Worm (Caenorhabditis elegans) whole organism, L4 larva: ENCODE results near the gene msp-113.
"Not testable (repeated sequence)": the region's sequence is repeated elsewhere in the genome, so short reads cannot be mapped to it uniquely, and the experiment has no call there.

Experiments
- F10B5.3 ChIP-seq: sonication (generic microtip); optimal IDR thresholded peaks from 2 replicates; lab custom pipeline; 2016; ENCODE audit warnings: mild to moderate bottlenecking, missing genetic modification characterization, missing compliant biosample characterization
- dve-1 ChIP-seq: sonication (generic microtip); optimal IDR thresholded peaks from 2 replicates; lab custom pipeline; 2017; ENCODE audit warnings: antibody characterized with exemption, mild to moderate bottlenecking, missing genetic modification characterization, missing compliant biosample characterization; ENCODE audit not compliant: insufficient read depth
- jun-1 ChIP-seq: fragments of 150-350 bp; optimal IDR thresholded peaks from 2 replicates; lab custom pipeline; 2014; ENCODE audit warnings: missing biosample characterization, missing genetic modification reagents, missing genetic modification characterization
- mep-1 ChIP-seq: fragments of 150-350 bp; sonication (generic microtip); optimal IDR thresholded peaks from 3 replicates; lab custom pipeline; 2014; ENCODE audit warnings: missing biosample characterization, missing genetic modification characterization
- nhr-237 ChIP-seq: sonication (generic microtip); optimal IDR thresholded peaks from 2 replicates; lab custom pipeline; 2017; ENCODE audit warnings: missing biosample characterization, missing genetic modification characterization
- nhr-41 ChIP-seq: fragments of 200-800 bp; sonication (Bioruptor generic); IDR thresholded peaks from 2 replicates; pipeline ENCODE4 v1.3.6; 2022; ENCODE audit warnings: missing genetic modification reagents, missing genetic modification characterization, missing compliant biosample characterization
- pqm-1 ChIP-seq: sonication (generic microtip); optimal IDR thresholded peaks from 2 replicates; lab custom pipeline; 2017; ENCODE audit warnings: missing biosample characterization, missing genetic modification characterization
- tag-97 ChIP-seq: fragments of 200-800 bp; sonication (Bioruptor generic); IDR thresholded peaks from 2 replicates; pipeline ENCODE4 v1.3.6; 2022; ENCODE audit warnings: missing genetic modification characterization, missing compliant biosample characterization
- unc-39 ChIP-seq: sonication (generic microtip); optimal IDR thresholded peaks from 2 replicates; lab custom pipeline; 2017; ENCODE audit warnings: missing biosample characterization, missing genetic modification characterization
- unc-62 ChIP-seq, 3 experiments: fragments of 150-350 bp in 1 of 3; sonication (generic microtip); optimal IDR thresholded peaks in 2 of 3; peaks in 1 of 3; 1 replicate in 1 of 3; 2 replicates in 2 of 3; lab custom pipeline; 2014 to 2017; ENCODE audit warnings: missing biosample characterization in 3 of 3, missing genetic modification characterization in 3 of 3, missing genetic modification reagents in 3 of 3, missing genotype in 1 of 3
- zag-1 ChIP-seq: fragments of 150-350 bp; optimal IDR thresholded peaks from 2 replicates; lab custom pipeline; 2014; ENCODE audit warnings: missing biosample characterization, missing genetic modification characterization

DNA sequence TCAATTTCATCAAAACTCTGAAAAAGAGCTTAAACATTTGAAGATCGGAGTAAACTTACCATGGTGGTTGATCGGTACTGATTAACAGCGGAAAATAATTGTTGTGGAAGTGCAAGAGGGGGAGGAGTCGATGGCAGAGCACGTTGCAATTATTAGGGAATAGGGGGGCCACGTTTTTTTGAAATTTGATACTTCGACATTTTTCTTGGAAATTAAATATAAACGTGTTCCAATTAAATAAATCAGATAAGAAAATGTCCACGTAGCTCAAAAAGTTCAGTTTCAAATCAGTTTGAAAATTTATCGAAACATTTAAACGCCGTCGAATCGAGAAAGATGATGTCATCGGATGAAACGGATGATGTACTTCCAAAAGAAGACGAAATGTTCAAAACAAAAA lies 41.0 kb upstream of the msp-113 start, which contains the start of gene F36H12.9:
- TF ChIP-seq zag-1 (tag; lab: Kevin White, UChicago); unc-39; mep-1 (tag; lab: Kevin White, UChicago); tag-97; F10B5.3 (tag; lab: Kevin White, UChicago); dve-1; nhr-237 (tag; lab: Kevin White, UChicago); pqm-1 (tag; lab: Kevin White, UChicago); unc-62 (GFP tag; optimal IDR thresholded peaks at IDR 0.05 in 1 of 2; lab: Kevin White, UChicago); unc-62 (tag; optimal IDR thresholded peaks at IDR 0.05; lab: Kevin White, UChicago); nhr-41 (GFP tag; lab: Robert Waterston, UW); jun-1: not testable (repeated sequence)
